Worm (Caenorhabditis elegans): ENCODE measurements around the gene C04G6.13.

Gene C04G6.13

DNA sequence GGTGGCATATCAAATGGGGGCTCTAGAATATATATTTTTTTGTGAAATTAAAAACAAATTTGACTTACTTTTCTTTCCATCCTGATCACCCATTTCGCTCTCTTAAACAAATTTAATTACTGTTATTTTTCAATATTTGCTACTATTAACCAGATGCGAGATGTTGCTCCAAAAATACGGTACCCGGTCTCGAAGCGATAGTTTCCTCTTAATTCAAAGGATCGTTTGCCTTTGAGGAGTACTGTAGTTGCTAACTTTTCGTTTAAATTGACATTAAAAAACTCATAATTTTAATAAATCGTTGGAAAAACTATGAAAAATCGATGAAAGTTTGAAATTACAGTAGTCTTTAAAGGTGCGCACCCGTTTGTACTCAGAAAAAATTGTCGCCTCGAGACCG lies 10.7 kb upstream of the C04G6.13 start, which contains the start of gene C04G6.4:
TSS of gene C04G6.4 (minus strand) at position 101 of the 400 bp plus-strand sequence.
- TF ChIP-seq snpc-4 (tag; optimal IDR thresholded peaks at IDR 0.05) (no peak), eor-1 (tag; optimal IDR thresholded peaks at IDR 0.05) (no peak), mdl-1 (tag; optimal IDR thresholded peaks at IDR 0.05) (no peak), ztf-4 (tag; optimal IDR thresholded peaks at IDR 0.05) (no peak), nhr-77 (tag; optimal IDR thresholded peaks at IDR 0.05) (no peak), zag-1 (tag; optimal IDR thresholded peaks at IDR 0.05) (no peak), elt-3 (tag; optimal IDR thresholded peaks at IDR 0.05) (no peak), tbx-2 (tag; optimal IDR thresholded peaks at IDR 0.05) (no peak), pqm-1 (tag; optimal IDR thresholded peaks at IDR 0.05) (no peak), ztf-11 (tag; optimal IDR thresholded peaks at IDR 0.05) (no peak), fkh-10 (GFP tag; optimal IDR thresholded peaks at IDR 0.05) (no peak), nhr-67 (tag; optimal IDR thresholded peaks at IDR 0.05) (no peak)

DNA sequence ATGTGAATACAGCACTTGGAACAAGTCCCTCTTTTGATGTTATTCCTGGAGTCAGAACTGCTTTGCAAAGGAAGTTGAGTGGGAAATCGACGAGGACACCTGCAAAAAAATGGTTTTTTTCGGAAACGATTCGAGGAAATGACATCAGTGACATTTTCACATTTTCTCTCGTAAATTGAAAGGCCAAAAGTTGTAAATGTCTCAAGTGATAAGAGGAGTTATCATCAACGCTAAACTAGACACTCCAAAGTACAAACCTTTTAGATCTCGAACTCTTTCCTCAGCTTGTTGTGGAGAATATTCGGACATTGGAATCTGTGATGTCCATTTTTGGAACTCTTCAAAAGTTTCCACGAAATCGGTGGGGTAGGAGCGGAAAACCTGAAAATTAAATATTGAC lies 9.8 kb upstream of the C04G6.13 start:
- TF ChIP-seq elt-2 (tag; optimal IDR thresholded peaks at IDR 0.05) (peak; percentile 79), lin-15B (tag; optimal IDR thresholded peaks at IDR 0.05) (no peak)

DNA sequence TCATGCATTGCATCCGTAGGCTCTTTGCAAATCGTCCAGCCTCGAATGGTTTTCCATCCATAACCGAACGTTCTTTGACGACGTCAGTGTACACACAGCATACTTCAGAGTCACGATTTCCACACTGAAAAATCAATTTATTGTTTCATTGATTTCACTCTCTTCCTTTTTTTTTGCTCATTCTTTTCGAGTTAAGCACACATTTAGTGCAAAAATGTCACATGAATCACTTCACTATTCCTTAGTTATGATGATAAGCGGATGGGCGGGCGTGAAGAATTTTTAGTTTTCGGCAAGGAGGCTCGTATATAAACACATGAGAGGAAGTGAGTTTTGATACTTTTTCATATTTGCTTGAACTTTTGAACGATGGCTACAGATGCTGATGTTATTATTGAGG lies 8.6 kb upstream of the C04G6.13 start, which contains the start of gene txt-9:
TSS of gene txt-9 (plus strand) at position 336 of the 400 bp plus-strand sequence.
- TF ChIP-seq ceh-9 (tag; optimal IDR thresholded peaks at IDR 0.05) (no peak), ztf-4 (tag; optimal IDR thresholded peaks at IDR 0.05) (no peak), elt-2 (tag; optimal IDR thresholded peaks at IDR 0.05) (peak; percentile 73), sea-2 (GFP tag; optimal IDR thresholded peaks at IDR 0.05) (no peak), pqm-1 (tag; optimal IDR thresholded peaks at IDR 0.05) (no peak)

DNA sequence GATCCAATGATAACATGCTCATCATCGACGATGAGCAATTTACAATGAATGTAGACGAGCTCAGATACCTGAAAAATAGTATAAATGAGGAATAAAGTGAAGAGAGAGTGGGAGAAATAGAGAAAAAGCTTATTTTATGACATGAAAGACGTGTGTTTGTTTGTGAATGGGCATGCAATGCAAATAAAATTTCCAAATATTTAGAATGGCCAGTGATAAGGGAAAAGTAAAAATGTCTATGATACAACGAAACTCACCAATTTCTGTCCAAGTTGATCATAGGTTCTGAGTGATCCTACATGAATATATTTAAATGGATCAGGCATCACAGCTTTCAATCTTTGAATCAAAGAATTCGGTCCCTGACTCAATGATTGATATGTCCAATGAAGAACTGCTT lies 7.9 kb upstream of the C04G6.13 start:
- TF ChIP-seq eor-1 (tag; optimal IDR thresholded peaks at IDR 0.05), result no peak
- TF ChIP-seq elt-2 (tag; optimal IDR thresholded peaks at IDR 0.05), result peak; percentile 88
- TF ChIP-seq egl-27 (tag; optimal IDR thresholded peaks at IDR 0.05), result no peak
- TF ChIP-seq pha-4 (tag; optimal IDR thresholded peaks at IDR 0.05), result peak; percentile 52
- TF ChIP-seq pqm-1 (tag; optimal IDR thresholded peaks at IDR 0.05), result peak; percentile 13

DNA sequence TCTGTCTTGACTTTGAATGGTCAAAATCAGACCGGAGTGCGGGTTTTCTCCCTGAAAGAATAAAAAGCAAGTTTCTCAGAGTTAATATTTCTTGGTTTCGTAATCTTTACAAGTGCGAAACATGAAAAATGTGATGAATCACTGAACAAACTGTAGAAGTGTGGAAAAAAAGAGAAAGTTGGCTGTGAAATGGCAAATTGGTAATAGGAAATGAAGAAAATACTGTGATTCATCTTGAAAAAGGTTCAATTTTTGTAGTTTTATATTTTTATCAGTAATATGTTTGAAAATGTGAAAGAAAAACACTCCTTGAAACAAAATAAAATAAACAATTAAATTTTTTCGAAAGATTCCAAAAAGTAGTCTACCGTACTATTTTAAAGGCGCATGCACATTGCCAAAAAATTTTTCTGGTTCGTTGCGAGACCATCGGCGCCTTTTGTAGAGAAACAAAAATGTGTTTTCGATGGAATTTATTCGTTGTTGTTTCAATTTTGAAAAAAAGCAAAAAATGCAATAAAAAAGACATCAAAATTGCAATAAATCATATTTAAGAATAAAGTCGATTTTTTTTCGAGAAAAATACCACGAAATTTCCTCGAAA lies 2.3 kb upstream of the C04G6.13 start, which contains the start of gene pld-1:
TSS of gene pld-1 (minus strand) at position 51 of the 604 bp plus-strand sequence.
- TF ChIP-seq fkh-2 (tag; optimal IDR thresholded peaks at IDR 0.05) (no peak), egl-5 (tag; optimal IDR thresholded peaks at IDR 0.05) (no peak), snpc-4 (tag; optimal IDR thresholded peaks at IDR 0.05) (no peak), pqm-1 (tag; optimal IDR thresholded peaks at IDR 0.05) (no peak), zag-1 (tag; optimal IDR thresholded peaks at IDR 0.05) (no peak), elt-3 (tag; optimal IDR thresholded peaks at IDR 0.05) (no peak), fos-1 (tag; optimal IDR thresholded peaks at IDR 0.05) (no peak), ZK546.5 (tag; optimal IDR thresholded peaks at IDR 0.05) (no peak), nhr-23 (tag; optimal IDR thresholded peaks at IDR 0.05) (no peak), nhr-76 (tag; optimal IDR thresholded peaks at IDR 0.05) (no peak), ztf-4 (tag; optimal IDR thresholded peaks at IDR 0.05) (no peak), nhr-67 (tag; optimal IDR thresholded peaks at IDR 0.05) (no peak), nhr-25 (tag; optimal IDR thresholded peaks at IDR 0.05) (no peak), nhr-43 (tag; optimal IDR thresholded peaks at IDR 0.05; ENCODE audit: poor library complexity, severe bottlenecking) (no peak), nhr-11 (tag; optimal IDR thresholded peaks at IDR 0.05) (no peak), nfya-1 (tag; optimal IDR thresholded peaks at IDR 0.05; ENCODE audit: insufficient read depth) (no peak), aly-2 (tag; optimal IDR thresholded peaks at IDR 0.05) (no peak)

DNA sequence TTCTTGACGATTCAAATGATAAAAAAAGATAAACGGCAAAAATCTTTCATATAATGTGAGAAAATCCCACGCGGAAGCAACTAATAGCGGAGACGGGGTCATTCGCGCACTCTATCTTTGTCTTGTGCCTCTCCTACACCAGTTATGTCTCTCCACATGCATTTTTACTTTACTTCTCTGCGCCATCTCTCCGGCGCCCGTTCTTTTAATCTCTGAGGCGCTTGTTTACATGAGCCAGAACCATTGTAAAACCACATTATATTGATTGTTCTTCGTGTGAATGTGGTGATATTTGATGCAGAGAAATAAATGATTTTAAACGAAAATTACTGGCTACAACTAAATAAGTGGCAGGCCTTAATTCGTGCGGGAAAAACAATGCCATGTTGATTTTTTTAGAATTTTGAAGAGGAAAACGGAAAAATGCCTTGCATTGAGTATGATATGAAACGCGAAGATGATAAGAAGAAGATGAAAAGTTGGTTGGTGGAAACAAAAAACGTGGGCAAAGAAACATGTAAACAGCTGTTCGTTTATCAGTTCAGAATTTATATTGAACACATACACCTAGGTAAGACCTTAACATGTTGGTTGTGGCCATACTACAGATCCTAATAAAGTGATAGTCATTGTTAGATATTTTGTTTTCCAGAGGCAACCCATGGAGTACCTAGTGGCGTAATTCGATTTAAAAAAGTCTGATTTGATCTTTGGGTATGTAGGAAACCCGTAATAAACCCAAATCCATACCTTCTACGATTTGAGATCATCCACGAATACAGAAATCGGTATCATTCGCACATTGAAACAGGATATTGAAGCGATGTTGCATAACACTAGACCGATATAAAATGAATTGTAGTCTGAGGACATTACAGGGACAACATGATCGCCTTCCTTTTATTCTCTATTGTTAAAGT lies 1.4 kb upstream of the C04G6.13 start, which contains the start of gene C04G6.2:
TSS of gene C04G6.2 (plus strand) at position 870 of the 920 bp plus-strand sequence.
- no peak for TF ChIP-seq nhr-12 (tag; optimal IDR thresholded peaks at IDR 0.05)
- no peak for TF ChIP-seq unc-62 (GFP tag; optimal IDR thresholded peaks at IDR 0.05)
- TF ChIP-seq zag-1 (tag; optimal IDR thresholded peaks at IDR 0.05), result no peak
- peak; percentile 51 for TF ChIP-seq nhr-43 (tag; optimal IDR thresholded peaks at IDR 0.05; ENCODE audit: poor library complexity, severe bottlenecking)
- no peak for TF ChIP-seq egl-27 (tag; optimal IDR thresholded peaks at IDR 0.05)
- no peak for TF ChIP-seq ceh-16 (tag; optimal IDR thresholded peaks at IDR 0.05)
- TF ChIP-seq ceh-28 (tag; optimal IDR thresholded peaks at IDR 0.05), result peak; percentile 39
- no peak for TF ChIP-seq daf-12 (tag; optimal IDR thresholded peaks at IDR 0.05)
- no peak for TF ChIP-seq nhr-76 (tag; optimal IDR thresholded peaks at IDR 0.05)
- TF ChIP-seq tbx-2 (tag; optimal IDR thresholded peaks at IDR 0.05), result no peak
- TF ChIP-seq fos-1 (tag; optimal IDR thresholded peaks at IDR 0.05), result no peak
- TF ChIP-seq ceh-82 (tag; optimal IDR thresholded peaks at IDR 0.05), result no peak
- no peak for TF ChIP-seq mml-1 (tag; optimal IDR thresholded peaks at IDR 0.05)
- TF ChIP-seq nhr-25 (tag; optimal IDR thresholded peaks at IDR 0.05), result peak; percentile 52
- peak; percentile 95 for TF ChIP-seq elt-2 (tag; optimal IDR thresholded peaks at IDR 0.05)
- TF ChIP-seq nhr-67 (tag; optimal IDR thresholded peaks at IDR 0.05), result no peak
- no peak for TF ChIP-seq elt-3 (tag; optimal IDR thresholded peaks at IDR 0.05)
- peak; percentile 87 for TF ChIP-seq egl-5 (tag; optimal IDR thresholded peaks at IDR 0.05)
- TF ChIP-seq nfya-1 (tag; optimal IDR thresholded peaks at IDR 0.05; ENCODE audit: insufficient read depth), result peak; percentile 77
- TF ChIP-seq snpc-4 (tag; optimal IDR thresholded peaks at IDR 0.05), result peak; percentile 73
- no peak for TF ChIP-seq nhr-28 (tag; optimal IDR thresholded peaks at IDR 0.05)
- peak; percentile 59 for TF ChIP-seq pqm-1 (tag; optimal IDR thresholded peaks at IDR 0.05)

Measured in whole organism, L3 larva.